Fruit fly (Drosophila melanogaster) whole organism, embryonic: ENCODE measurements around the gene wapl.

Experiments
- Bgb ChIP-seq: fragments of 200-800 bp; sonication (Bioruptor generic); IDR thresholded peaks from 2 replicates; pipeline ENCODE4 v1.3.6; 2022; ENCODE audit warnings: missing biosample characterization, missing genetic modification characterization; ENCODE audit not compliant: partially characterized antibody
- C15 ChIP-seq: fragments of 200-800 bp; sonication (Bioruptor generic); IDR thresholded peaks from 3 replicates; pipeline ENCODE4 v1.3.6; 2022; ENCODE audit warnings: missing biosample characterization, missing genetic modification characterization
- CG10274 ChIP-seq: fragments of 200-800 bp; sonication (Bioruptor generic); optimal IDR thresholded peaks from 3 replicates; lab custom pipeline; 2017; ENCODE audit warnings: missing biosample characterization, mild to moderate bottlenecking, missing genetic modification characterization
- CG10565 ChIP-seq: fragments of 200-800 bp; sonication (Bioruptor generic); optimal IDR thresholded peaks from 3 replicates; lab custom pipeline; 2016; ENCODE audit warnings: missing biosample characterization, mild to moderate bottlenecking, missing genetic modification characterization
- CG11247 ChIP-seq: fragments of 200-800 bp; sonication (Bioruptor generic); IDR thresholded peaks from 2 replicates; pipeline ENCODE4 v1.3.6; 2022; ENCODE audit warnings: missing biosample characterization, missing genetic modification characterization
- CG13287 ChIP-seq: fragments of 200-800 bp; sonication (Bioruptor generic); IDR thresholded peaks from 2 replicates; pipeline ENCODE4 v1.3.6; 2022; ENCODE audit warnings: missing biosample characterization, missing genetic modification characterization; ENCODE audit not compliant: partially characterized antibody
- CG13624 ChIP-seq: fragments of 200-800 bp; sonication (Bioruptor generic); optimal IDR thresholded peaks from 2 replicates; lab custom pipeline; 2016; ENCODE audit warnings: missing biosample characterization, missing genetic modification characterization
- CG1647 ChIP-seq: fragments of 200-800 bp; sonication (Bioruptor generic); optimal IDR thresholded peaks from 3 replicates; lab custom pipeline; 2016; ENCODE audit warnings: missing biosample characterization, missing genetic modification characterization
- CG16815 ChIP-seq: fragments of 200-800 bp; sonication (Bioruptor generic); optimal IDR thresholded peaks from 3 replicates; lab custom pipeline; 2017; ENCODE audit warnings: missing biosample characterization, mild to moderate bottlenecking, missing genetic modification characterization
- CG31224 ChIP-seq: fragments of 200-800 bp; sonication (Bioruptor generic); IDR thresholded peaks from 2 replicates; pipeline ENCODE4 v1.3.6; 2022; ENCODE audit warnings: missing biosample characterization, missing genetic modification characterization
- CG34422 ChIP-seq: fragments of 200-800 bp; sonication (Bioruptor generic); IDR thresholded peaks from 3 replicates; pipeline ENCODE4 v1.3.6; 2022; ENCODE audit warnings: missing biosample characterization, missing genetic modification characterization
- CG3847 ChIP-seq: fragments of 200-800 bp; sonication (Bioruptor generic); IDR thresholded peaks from 2 replicates; pipeline ENCODE4 v1.3.6; 2022; ENCODE audit warnings: missing biosample characterization, missing genetic modification characterization
- CG4404 ChIP-seq: fragments of 200-800 bp; sonication (Bioruptor generic); IDR thresholded peaks from 2 replicates; pipeline ENCODE4 v1.3.6; 2022; ENCODE audit warnings: missing biosample characterization, missing genetic modification characterization
- CG4617 ChIP-seq: fragments of 200-800 bp; sonication (Bioruptor generic); optimal IDR thresholded peaks from 3 replicates; lab custom pipeline; 2016; ENCODE audit warnings: missing biosample characterization, missing genetic modification characterization, borderline replicate concordance
- CG6813 ChIP-seq: fragments of 200-800 bp; sonication (Bioruptor generic); optimal IDR thresholded peaks from 2 replicates; lab custom pipeline; 2017; ENCODE audit warnings: missing biosample characterization, missing genetic modification characterization, mild to moderate bottlenecking, moderate library complexity, missing genetic modification reagents
- CG7839 ChIP-seq: fragments of 200-800 bp; sonication (Bioruptor generic); optimal IDR thresholded peaks from 3 replicates; lab custom pipeline; 2018; ENCODE audit warnings: missing biosample characterization, mild to moderate bottlenecking, missing genetic modification characterization, moderate library complexity
- CG7928 ChIP-seq: fragments of 200-800 bp; sonication (Bioruptor generic); optimal IDR thresholded peaks from 2 replicates; lab custom pipeline; 2017; ENCODE audit warnings: missing biosample characterization, mild to moderate bottlenecking, missing genetic modification characterization
- CG7963 ChIP-seq: fragments of 200-800 bp; sonication (Bioruptor generic); IDR thresholded peaks from 3 replicates; pipeline ENCODE4 v1.3.6; 2022; ENCODE audit warnings: missing biosample characterization, missing genetic modification characterization; ENCODE audit not compliant: partially characterized antibody
- CG8388 ChIP-seq: fragments of 200-800 bp; sonication (Bioruptor generic); optimal IDR thresholded peaks from 2 replicates; lab custom pipeline; 2019; ENCODE audit warnings: missing biosample characterization, mild to moderate bottlenecking, missing genetic modification characterization, moderate library complexity
- CG8924 ChIP-seq: fragments of 200-800 bp; optimal IDR thresholded peaks from 3 replicates; lab custom pipeline; 2019; ENCODE audit warnings: missing biosample characterization, mild to moderate bottlenecking, missing genetic modification characterization, moderate library complexity
- Doc2 ChIP-seq: fragments of 200-800 bp; sonication (Bioruptor generic); IDR thresholded peaks from 2 replicates; pipeline ENCODE4 v1.3.6; 2022; ENCODE audit warnings: missing biosample characterization, missing genetic modification characterization
- GATAe ChIP-seq: fragments of 200-800 bp; sonication (Bioruptor generic); conservative IDR thresholded peaks from 2 replicates; pipeline ENCODE4 v1.3.6; 2022; ENCODE audit warnings: missing biosample characterization, missing genetic modification characterization
- HLH54F ChIP-seq: fragments of 200-800 bp; sonication (Bioruptor generic); optimal IDR thresholded peaks from 3 replicates; lab custom pipeline; 2016; ENCODE audit warnings: missing biosample characterization, missing genetic modification characterization
- HmgZ ChIP-seq: fragments of 200-800 bp; sonication (Bioruptor generic); optimal IDR thresholded peaks from 2 replicates; lab custom pipeline; 2018; ENCODE audit warnings: missing biosample characterization, mild to moderate bottlenecking, missing genetic modification characterization
- Hsf ChIP-seq: fragments of 200-800 bp; sonication (Bioruptor generic); optimal IDR thresholded peaks from 3 replicates; lab custom pipeline; 2016; ENCODE audit warnings: missing biosample characterization, missing genetic modification characterization
- MTF-1 ChIP-seq: fragments of 200-800 bp; sonication (Bioruptor generic); optimal IDR thresholded peaks from 2 replicates; lab custom pipeline; 2018; ENCODE audit warnings: missing biosample characterization, mild to moderate bottlenecking, missing genetic modification characterization, borderline replicate concordance
- Med ChIP-seq: fragments of 200-800 bp; sonication (Bioruptor generic); peaks from one replicate; lab custom pipeline; 2016; ENCODE audit warnings: missing biosample characterization, missing genetic modification characterization, mild to moderate bottlenecking, inconsistent platforms, moderate library complexity
- Ravus ChIP-seq: fragments of 200-800 bp; sonication (Bioruptor generic); IDR thresholded peaks from 2 replicates; pipeline ENCODE4 v1.3.6; 2022; ENCODE audit warnings: missing biosample characterization, missing genetic modification characterization
- Rx ChIP-seq: fragments of 200-800 bp; sonication (Bioruptor generic); IDR thresholded peaks from 2 replicates; pipeline ENCODE4 v1.3.6; 2022; ENCODE audit warnings: missing biosample characterization, missing genetic modification characterization
- Sox100B ChIP-seq: fragments of 200-800 bp; sonication (Bioruptor generic); optimal IDR thresholded peaks from 3 replicates; lab custom pipeline; 2018; ENCODE audit warnings: missing biosample characterization, mild to moderate bottlenecking, missing genetic modification characterization
- aop ChIP-seq: fragments of 200-800 bp; sonication (Bioruptor generic); IDR thresholded peaks from 2 replicates; pipeline ENCODE4 v1.3.6; 2022; ENCODE audit warnings: missing biosample characterization, missing genetic modification characterization
- ap ChIP-seq: fragments of 200-800 bp; sonication (Bioruptor generic); IDR thresholded peaks from 2 replicates; pipeline ENCODE4 v1.3.6; 2022; ENCODE audit warnings: missing biosample characterization, missing genetic modification characterization
- chif ChIP-seq, 2 experiments: fragments of 200-800 bp; sonication (Bioruptor generic); optimal IDR thresholded peaks; 3 replicates each; lab custom pipeline; 2016; ENCODE audit warnings: missing biosample characterization in 2 of 2, missing genetic modification characterization in 2 of 2
- corto ChIP-seq: fragments of 200-800 bp; sonication (Bioruptor generic); optimal IDR thresholded peaks from 2 replicates; lab custom pipeline; 2016; ENCODE audit warnings: missing biosample characterization, mild to moderate bottlenecking, missing genetic modification characterization, moderate library complexity
- croc ChIP-seq: fragments of 200-800 bp; sonication (Bioruptor generic); conservative IDR thresholded peaks from 3 replicates; pipeline ENCODE4 v1.3.6; 2022; ENCODE audit warnings: missing biosample characterization, missing genetic modification characterization
- crp ChIP-seq, 2 experiments: fragments of 200-800 bp; sonication (Bioruptor generic); optimal IDR thresholded peaks; 2 replicates in 1 of 2; 3 replicates in 1 of 2; lab custom pipeline; 2017; ENCODE audit warnings: missing biosample characterization in 2 of 2, missing genetic modification characterization in 2 of 2, mild to moderate bottlenecking in 1 of 2, moderate library complexity in 1 of 2
- cwo ChIP-seq: fragments of 200-800 bp; sonication (Bioruptor generic); optimal IDR thresholded peaks from 3 replicates; lab custom pipeline; 2017; ENCODE audit warnings: missing biosample characterization, missing genetic modification characterization, mild to moderate bottlenecking, moderate library complexity, missing genetic modification reagents
- dan ChIP-seq: fragments of 200-800 bp; sonication (Bioruptor generic); IDR thresholded peaks from 2 replicates; pipeline ENCODE4 v1.3.6; 2022; ENCODE audit warnings: missing biosample characterization, missing genetic modification characterization
- dmrt99B ChIP-seq: fragments of 200-800 bp; sonication (Bioruptor generic); optimal IDR thresholded peaks from 2 replicates; lab custom pipeline; 2018; ENCODE audit warnings: missing biosample characterization, mild to moderate bottlenecking, missing genetic modification characterization, moderate library complexity
- en ChIP-seq: fragments of 200-800 bp; sonication (Bioruptor generic); optimal IDR thresholded peaks from 2 replicates; lab custom pipeline; 2016; ENCODE audit warnings: missing biosample characterization, missing genetic modification characterization
- eyg ChIP-seq: fragments of 200-800 bp; sonication (Bioruptor generic); optimal IDR thresholded peaks from 3 replicates; lab custom pipeline; 2016; ENCODE audit warnings: missing biosample characterization, missing genetic modification characterization
- gce ChIP-seq: fragments of 200-800 bp; sonication (Bioruptor generic); IDR thresholded peaks from 3 replicates; pipeline ENCODE4 v1.3.6; 2022; ENCODE audit warnings: missing biosample characterization, missing genetic modification characterization
- pan ChIP-seq, 4 experiments: fragments of >200 bp in 3 of 4; fragments of 200-800 bp in 1 of 4; sonication (Bioruptor generic) in 1 of 4; optimal IDR thresholded peaks in 3 of 4; IDR thresholded peaks in 1 of 4; 2 replicates each; pipeline versions ENCODE4 v1.3.6 to Lab custom; 2017 to 2022; ENCODE audit warnings: missing biosample characterization in 2 of 4, missing genetic modification characterization in 2 of 4, mixed read lengths in 1 of 4
- schlank ChIP-seq: fragments of 200-800 bp; sonication (Bioruptor generic); optimal IDR thresholded peaks from 2 replicates; lab custom pipeline; 2018; ENCODE audit warnings: missing biosample characterization, mild to moderate bottlenecking, missing genetic modification characterization
- stwl ChIP-seq: fragments of 200-800 bp; sonication (Bioruptor generic); optimal IDR thresholded peaks from 3 replicates; lab custom pipeline; 2018; ENCODE audit warnings: missing biosample characterization, mild to moderate bottlenecking, missing genetic modification characterization, moderate library complexity
- tio ChIP-seq: fragments of 200-800 bp; sonication (Bioruptor generic); optimal IDR thresholded peaks from 2 replicates; lab custom pipeline; 2017; ENCODE audit warnings: missing biosample characterization, missing genetic modification characterization, inconsistent platforms
- ttk ChIP-seq: fragments of 200-800 bp; sonication (Bioruptor generic); IDR thresholded peaks from 2 replicates; pipeline ENCODE4 v2.1.2; 2022; ENCODE audit warnings: missing biosample characterization, missing genetic modification characterization

Gene wapl

DNA sequence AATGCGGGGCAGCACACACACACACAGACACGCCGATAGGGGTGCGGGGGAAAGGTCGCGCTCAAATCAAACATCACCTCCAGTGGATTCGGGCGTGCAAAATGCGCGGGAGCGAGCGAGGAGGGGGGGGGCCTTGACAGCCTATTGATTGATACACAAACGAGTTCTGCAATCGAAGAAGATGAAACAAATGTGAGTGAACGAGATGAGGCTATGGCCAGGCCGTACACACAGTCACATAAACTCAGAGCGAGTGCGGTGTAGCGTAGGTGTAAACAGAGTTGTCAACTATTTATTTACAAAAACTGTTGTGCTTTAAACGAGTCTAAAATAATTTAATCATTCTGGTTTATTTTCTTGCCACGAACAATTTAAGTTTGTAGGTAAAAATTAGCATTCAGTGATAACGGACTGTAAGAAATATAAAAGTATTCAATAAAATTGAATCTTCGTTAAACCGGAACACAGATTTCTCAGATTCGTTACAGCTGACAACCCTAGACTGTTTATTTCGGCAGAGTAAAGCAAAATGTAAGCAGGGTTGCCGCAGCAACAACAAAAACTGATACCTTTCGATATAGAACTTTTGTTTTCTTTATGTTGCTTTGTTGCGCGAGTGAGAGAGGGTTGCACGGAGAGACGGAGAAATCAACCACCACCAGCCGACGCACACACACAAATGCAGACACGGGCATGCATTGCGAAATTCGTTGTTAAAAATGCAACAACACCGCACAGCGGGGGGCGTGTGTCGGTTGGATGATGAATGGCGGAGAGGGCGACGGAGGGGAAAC lies 23.6 kb downstream of the wapl start (continued):
- TF ChIP-seq HmgZ, result peak; percentile 93
- 0 out of 2 replicates have a peak, but pooled peaks have one; percentile 26 for TF ChIP-seq Doc2 (GFP tag; lab: Robert Waterston, UW)
- TF ChIP-seq CG8388 (GFP tag; lab: Kevin White, UChicago), result peak; percentile 91
- peak; percentile 54 for TF ChIP-seq CG1647 (GFP tag; lab: Kevin White, UChicago)
- peak; percentile 97 for TF ChIP-seq Med
- peak; percentile 88 for TF ChIP-seq cwo (GFP tag; lab: Kevin White, UChicago)
- peak; percentile 86 for TF ChIP-seq CG13624
- peak; percentile 86 for TF ChIP-seq Hsf (GFP tag; lab: Kevin White, UChicago)
- TF ChIP-seq CG3847, result peak; percentile 83
- peak; percentile 93 for TF ChIP-seq CG7839
- no peak for TF ChIP-seq CG7963 (GFP tag; lab: Robert Waterston, UW)
- TF ChIP-seq CG10565 (GFP tag; lab: Kevin White, UChicago), result no peak
- TF ChIP-seq MTF-1 (GFP tag; lab: Kevin White, UChicago), result peak; percentile 83
- TF ChIP-seq CG11247 (GFP tag; lab: Robert Waterston, UW), result peak; percentile 78
- peak; percentile 53 for TF ChIP-seq stwl (tag; lab: Kevin White, UChicago)
- TF ChIP-seq Sox100B (GFP tag; lab: Kevin White, UChicago), result peak; percentile 90
- TF ChIP-seq CG7928 (GFP tag; lab: Kevin White, UChicago), result peak; percentile 50
- TF ChIP-seq CG34422 (GFP tag; lab: Robert Waterston, UW), result peak; percentile 75
- TF ChIP-seq eyg (GFP tag; lab: Kevin White, UChicago), result peak; percentile 70
- TF ChIP-seq schlank (tag; lab: Kevin White, UChicago), result peak; percentile 79
- TF ChIP-seq CG6813 (GFP tag; lab: Kevin White, UChicago), result peak; percentile 87
- TF ChIP-seq ap (GFP tag; lab: Robert Waterston, UW), result peak; percentile 75
- TF ChIP-seq gce (GFP tag; lab: Robert Waterston, UW), result peak; percentile 76
- peak; percentile 64 for TF ChIP-seq CG4617 (GFP tag; lab: Kevin White, UChicago)
- TF ChIP-seq CG10274 (GFP tag; lab: Kevin White, UChicago), result peak; percentile 80
- TF ChIP-seq CG8924 (tag; lab: Kevin White, UChicago), result peak; percentile 94
- TF ChIP-seq HLH54F (GFP tag; lab: Kevin White, UChicago), result peak; percentile 77
- peak; percentile 71 for TF ChIP-seq en (GFP tag; lab: Kevin White, UChicago)
- TF ChIP-seq croc, result peak; percentile 76
- no peak for TF ChIP-seq pan (optimal IDR thresholded peaks at IDR 0.05; lab: Kevin White, UChicago)
- TF ChIP-seq pan (GFP tag; optimal IDR thresholded peaks at IDR 0.05 in 1 of 2, IDR thresholded peaks at IDR 0.05 in 1 of 2), result peak in 1 of 2 experiments; percentile 90
- peak; percentile 75; the same call in 2 of the 3 replicates for TF ChIP-seq C15 (GFP tag; lab: Robert Waterston, UW)
- peak; percentile 66 for TF ChIP-seq CG16815 (GFP tag; lab: Kevin White, UChicago)
- TF ChIP-seq dan (GFP tag; lab: Robert Waterston, UW), result 0 out of 2 replicates have a peak, but pooled peaks have one; percentile 9
- peak; percentile 14; the same call in 1 of the 2 replicates for TF ChIP-seq CG13287 (GFP tag; lab: Robert Waterston, UW)
- 0 out of 2 replicates have a peak, but pooled peaks have one; percentile 5 for TF ChIP-seq Bgb (GFP tag; lab: Robert Waterston, UW)
- peak; percentile 33 for TF ChIP-seq Ravus (GFP tag; lab: Robert Waterston, UW)
- peak; percentile 65 for TF ChIP-seq Rx
- peak; percentile 76 for TF ChIP-seq CG4404 (GFP tag; lab: Robert Waterston, UW)
- peak; percentile 77 to 86 for TF ChIP-seq chif (GFP tag; optimal IDR thresholded peaks at IDR 0.05; lab: Kevin White, UChicago)
- TF ChIP-seq aop (GFP tag; lab: Robert Waterston, UW), result no peak
- peak in 1 of 2 experiments; percentile 45 for TF ChIP-seq crp (GFP tag; optimal IDR thresholded peaks at IDR 0.05; lab: Kevin White, UChicago)
- TF ChIP-seq dmrt99B (tag; lab: Kevin White, UChicago), result peak; percentile 93
- TF ChIP-seq tio, result peak; percentile 81
- TF ChIP-seq ttk (GFP tag; lab: Robert Waterston, UW), result peak; percentile 73
- TF ChIP-seq CG31224 (GFP tag; lab: Robert Waterston, UW), result peak; percentile 53
- peak; percentile 75 for TF ChIP-seq corto (GFP tag; lab: Kevin White, UChicago)
- no peak for TF ChIP-seq GATAe (GFP tag; lab: Robert Waterston, UW)
